Worm (Caenorhabditis elegans): ENCODE measurements around the gene haf-7.

haf-7 gene

DNA sequence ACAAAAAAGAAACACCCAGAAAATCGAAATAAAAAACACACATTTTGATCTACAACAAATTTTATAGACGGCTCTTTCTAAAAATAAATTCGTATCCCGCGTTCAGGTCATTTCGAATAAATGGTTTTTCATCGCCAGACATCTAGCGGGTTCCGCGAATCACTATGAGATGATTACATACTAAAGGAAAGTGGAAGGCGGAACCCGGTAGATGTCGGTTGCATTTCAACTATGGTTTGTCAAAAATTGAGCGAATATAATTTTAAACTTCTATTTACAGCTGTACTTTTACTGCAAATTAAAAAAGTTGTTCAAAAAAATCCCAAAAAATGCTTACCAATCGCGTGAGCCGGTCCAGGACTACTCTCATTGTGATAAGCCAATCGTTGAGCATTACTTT lies 24.8 kb downstream of the haf-7 start:
- TF ChIP-seq snpc-1.1 (tag; optimal IDR thresholded peaks at IDR 0.05; ENCODE audit: insufficient read depth) (peak; percentile 5), hmg-1.2 (GFP tag; IDR thresholded peaks at IDR 0.05) (0 out of 2 replicates have a peak, but pooled peaks have one; percentile 9), chd-7 (tag; optimal IDR thresholded peaks at IDR 0.05) (no peak), snpc-4 (GFP tag; optimal IDR thresholded peaks at IDR 0.05) (no peak), snpc-4 (tag; optimal IDR thresholded peaks at IDR 0.05) (peak in 2 of 4 experiments; percentile 67 to 76)

DNA sequence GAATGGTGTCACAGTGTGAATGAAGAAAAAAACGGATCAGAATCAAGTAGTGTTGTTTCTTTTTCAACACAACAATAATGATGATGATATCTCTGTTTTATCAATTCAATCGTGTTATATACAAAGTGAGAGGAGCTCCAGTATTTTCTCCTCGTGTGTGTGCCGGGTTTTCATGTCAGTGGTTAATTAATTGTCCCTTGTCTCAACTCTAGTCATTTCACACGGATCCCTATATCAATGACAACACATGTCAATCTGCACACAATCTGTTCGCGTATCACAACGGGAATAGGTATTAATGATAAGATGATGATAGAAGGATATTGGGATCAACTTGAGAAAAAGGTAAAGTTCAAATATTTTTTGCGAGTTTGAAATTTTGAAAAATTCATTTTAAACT lies 27.3 kb downstream of the haf-7 start:
- no peak for TF ChIP-seq F49E8.2 (tag; optimal IDR thresholded peaks at IDR 0.05; ENCODE audit: insufficient read depth)
- no peak for TF ChIP-seq mxl-1 (tag; optimal IDR thresholded peaks at IDR 0.05)
- TF ChIP-seq nhr-80 (tag; optimal IDR thresholded peaks at IDR 0.05): no peak
- no peak for TF ChIP-seq mcd-1 (GFP tag; IDR thresholded peaks at IDR 0.05)
- no peak for TF ChIP-seq lir-1 (GFP tag; conservative IDR thresholded peaks at IDR 0.05)
- TF ChIP-seq D2030.7 (GFP tag; IDR thresholded peaks at IDR 0.05): no peak
- TF ChIP-seq aptf-2 (GFP tag; conservative IDR thresholded peaks at IDR 0.05): no peak
- TF ChIP-seq hrde-1 (tag; optimal IDR thresholded peaks at IDR 0.05; ENCODE audit: borderline replicate concordance): no peak
- no peak for TF ChIP-seq egl-44 (GFP tag; IDR thresholded peaks at IDR 0.05)
- no peak for TF ChIP-seq unc-130 (GFP tag; optimal IDR thresholded peaks at IDR 0.05)
- TF ChIP-seq akir-1 (GFP tag; optimal IDR thresholded peaks at IDR 0.05): no peak
- no peak for TF ChIP-seq egrh-3 (GFP tag; IDR thresholded peaks at IDR 0.05)
- TF ChIP-seq nhr-27 (tag; optimal IDR thresholded peaks at IDR 0.05): no peak
- no peak for TF ChIP-seq snpc-4 (GFP tag; optimal IDR thresholded peaks at IDR 0.05)
- TF ChIP-seq snpc-4 (tag; optimal IDR thresholded peaks at IDR 0.05): no peak
- TF ChIP-seq ceh-91 (GFP tag; IDR thresholded peaks at IDR 0.05): no peak
- TF ChIP-seq snpc-1.3 (tag; optimal IDR thresholded peaks at IDR 0.05; ENCODE audit: insufficient read depth): no peak

DNA sequence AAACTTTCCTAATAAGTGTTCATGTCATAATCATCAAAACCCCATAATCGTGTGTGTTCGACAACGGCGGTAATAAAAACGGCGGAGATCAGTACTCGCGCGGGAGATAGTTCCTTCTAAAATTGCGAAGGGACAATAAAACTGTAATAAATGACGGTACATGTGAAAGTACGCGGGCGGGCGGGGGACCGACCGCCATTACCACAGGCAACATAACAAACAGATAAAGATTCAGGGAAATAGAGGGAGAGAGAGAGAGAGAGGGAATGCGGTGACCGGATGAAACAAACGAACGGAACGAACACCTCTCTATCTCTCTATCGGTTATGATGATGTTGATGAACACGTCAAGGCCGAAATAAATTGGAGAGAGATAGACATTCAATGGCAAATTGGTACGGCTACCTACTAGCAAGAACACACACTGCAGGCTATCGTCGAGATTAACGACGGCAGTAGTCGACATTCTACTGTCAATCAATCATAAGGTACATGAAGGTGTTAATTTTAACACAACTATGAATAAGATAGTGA lies 33.2 kb downstream of the haf-7 start:
- TF ChIP-seq F49E8.2 (tag; optimal IDR thresholded peaks at IDR 0.05; ENCODE audit: insufficient read depth) (no peak), hrde-1 (tag; optimal IDR thresholded peaks at IDR 0.05; ENCODE audit: borderline replicate concordance) (no peak), lsy-27 (tag; optimal IDR thresholded peaks at IDR 0.05; ENCODE audit: borderline replicate concordance, insufficient read depth) (no peak), nhr-179 (tag; optimal IDR thresholded peaks at IDR 0.05) (no peak), F57A8.1 (GFP tag; optimal IDR thresholded peaks at IDR 0.05) (no peak), egrh-3 (GFP tag; IDR thresholded peaks at IDR 0.05) (no peak), Y79H2A.3 (GFP tag; conservative IDR thresholded peaks at IDR 0.05) (no peak), B0035.1 (tag; optimal IDR thresholded peaks at IDR 0.05) (no peak), ZK185.1 (tag; optimal IDR thresholded peaks at IDR 0.05; ENCODE audit: poor library complexity, severe bottlenecking) (no peak), D2030.7 (GFP tag; IDR thresholded peaks at IDR 0.05) (no peak)

DNA sequence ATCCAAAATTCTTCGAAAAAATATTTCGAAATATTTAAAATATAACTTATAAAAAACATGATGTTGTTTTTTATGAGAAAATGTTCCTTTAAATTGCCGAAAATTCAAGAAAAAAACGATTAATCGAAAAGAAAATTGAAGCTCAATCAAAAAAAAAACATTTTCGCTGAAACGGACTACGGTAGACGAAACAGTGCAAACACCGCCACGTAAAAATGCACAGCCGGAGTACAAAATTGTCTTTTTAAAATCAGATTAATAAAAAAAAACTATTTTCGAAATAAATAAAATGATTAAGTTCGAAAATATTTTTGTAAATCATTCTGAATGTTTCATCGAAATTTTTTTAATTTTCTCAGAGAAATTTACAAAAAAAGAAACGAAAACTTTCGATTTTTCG lies 40.5 kb downstream of the haf-7 start:
- no peak for TF ChIP-seq Y95B8A.8 (GFP tag; IDR thresholded peaks at IDR 0.05)
- TF ChIP-seq mel-28 (tag; optimal IDR thresholded peaks at IDR 0.05; ENCODE audit: borderline replicate concordance): no peak
- no peak for TF ChIP-seq bed-1 (GFP tag; IDR thresholded peaks at IDR 0.05)
- TF ChIP-seq zfh-2 (GFP tag; conservative IDR thresholded peaks at IDR 0.05): no peak
- TF ChIP-seq ceh-40 (GFP tag; IDR thresholded peaks at IDR 0.05): no peak
- no peak for TF ChIP-seq ztf-18 (tag; optimal IDR thresholded peaks at IDR 0.05)
